Fruit fly (Drosophila melanogaster) S2 (cell line): ENCODE data around the gene CG3699.

Source experiments
- CG8478 ChIP-seq: fragments of >200 bp; optimal IDR thresholded peaks from 2 replicates; lab custom pipeline; 2018
- CTCF ChIP-seq, 2 experiments: fragments of >200 bp; optimal IDR thresholded peaks; 2 replicates each; lab custom pipeline; 2018

The CG3699 gene

DNA sequence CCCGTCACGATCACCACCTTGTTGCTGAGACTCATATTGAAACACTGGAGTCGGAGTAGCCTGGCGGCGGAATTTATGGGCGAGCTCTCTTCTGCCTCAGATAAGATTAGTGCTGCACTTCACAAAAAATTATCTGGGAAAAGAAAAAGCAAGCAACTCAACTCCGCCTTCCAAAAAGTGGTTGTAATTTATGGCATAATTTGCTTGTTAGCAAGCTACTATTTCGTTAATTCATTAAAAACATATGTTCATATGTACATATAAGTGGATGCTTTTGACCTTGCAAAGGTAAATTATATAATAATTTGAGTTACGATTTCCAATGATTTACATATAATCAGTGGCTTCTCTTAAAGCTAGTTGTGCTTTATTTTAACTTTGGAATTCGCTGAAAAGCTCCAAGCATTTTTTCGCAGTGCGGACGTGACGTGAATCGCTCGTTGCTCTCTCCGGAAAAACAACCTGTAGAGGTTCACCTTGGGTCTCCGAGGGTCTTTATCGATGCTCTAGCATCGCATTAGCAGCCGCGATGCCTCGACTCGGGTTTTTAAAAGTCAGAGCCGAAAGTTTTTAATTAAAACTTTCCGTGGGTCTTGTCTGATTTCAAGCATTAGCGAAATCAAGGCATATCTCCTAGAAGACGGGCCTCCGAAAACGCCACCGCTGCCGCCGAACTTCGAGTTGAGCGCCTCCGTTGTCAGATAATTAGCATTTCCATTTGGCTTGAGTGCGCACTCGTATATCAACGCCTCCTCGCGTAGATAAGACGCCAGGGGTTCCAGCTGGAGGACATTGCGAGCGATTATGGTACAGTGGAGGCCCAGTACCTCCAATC is at the start of gene CG3699:
CG3699 (minus strand) TSS at position 51 of the 835 bp plus-strand sequence.
- TF ChIP-seq CG8478 (lab: Kevin White, UChicago): no peak
- no peak for TF ChIP-seq CTCF (optimal IDR thresholded peaks at IDR 0.05; lab: Kevin White, UChicago)

- TF ChIP-seq CTCF (optimal IDR thresholded peaks at IDR 0.05; lab: Kevin White, UChicago): no peak
- no peak for TF ChIP-seq CG8478 (lab: Kevin White, UChicago)
Measured at dm6 chrX:990218-990617, 42.9 kb upstream of the CG3699 start, which contains the start of gene CG18823. TSS of gene CG18823 (plus strand) at chrX:990518.

- no peak for TF ChIP-seq CTCF (optimal IDR thresholded peaks at IDR 0.05; lab: Kevin White, UChicago)
Measured at dm6 chrX:985911-986310, 38.6 kb upstream of the CG3699 start.

- TF ChIP-seq CTCF (optimal IDR thresholded peaks at IDR 0.05; lab: Kevin White, UChicago): no peak
- TF ChIP-seq CG8478 (lab: Kevin White, UChicago): no peak
Measured at dm6 chrX:966818-967217, 19.5 kb upstream of the CG3699 start.

DNA sequence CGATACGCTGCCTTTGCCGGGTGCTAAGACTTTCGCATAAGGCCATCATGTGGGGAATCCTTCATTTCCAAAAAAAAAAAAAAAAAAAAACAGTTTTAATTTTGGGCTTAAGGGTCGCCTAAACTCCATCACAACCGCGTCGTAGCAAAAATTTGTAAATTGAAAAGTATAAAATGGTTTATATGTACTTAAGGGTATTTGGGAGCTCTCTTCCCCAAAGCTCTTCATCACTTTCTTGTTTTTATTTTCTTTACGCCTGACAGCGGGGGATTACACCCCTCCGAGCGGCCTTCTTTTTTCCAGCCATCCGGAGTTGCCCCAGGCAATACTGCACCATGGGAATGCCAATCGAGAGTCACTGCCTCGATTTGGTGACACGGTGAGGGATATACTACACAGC is 16.7 kb upstream of the CG3699 start:
- TF ChIP-seq CG8478 (lab: Kevin White, UChicago) (no peak), CTCF (optimal IDR thresholded peaks at IDR 0.05; lab: Kevin White, UChicago) (no peak)

dm6 chrX:955873-956272 is 8.6 kb upstream of the CG3699 start:
- TF ChIP-seq CG8478 (lab: Kevin White, UChicago) (no peak), CTCF (optimal IDR thresholded peaks at IDR 0.05; lab: Kevin White, UChicago) (no peak)

DNA sequence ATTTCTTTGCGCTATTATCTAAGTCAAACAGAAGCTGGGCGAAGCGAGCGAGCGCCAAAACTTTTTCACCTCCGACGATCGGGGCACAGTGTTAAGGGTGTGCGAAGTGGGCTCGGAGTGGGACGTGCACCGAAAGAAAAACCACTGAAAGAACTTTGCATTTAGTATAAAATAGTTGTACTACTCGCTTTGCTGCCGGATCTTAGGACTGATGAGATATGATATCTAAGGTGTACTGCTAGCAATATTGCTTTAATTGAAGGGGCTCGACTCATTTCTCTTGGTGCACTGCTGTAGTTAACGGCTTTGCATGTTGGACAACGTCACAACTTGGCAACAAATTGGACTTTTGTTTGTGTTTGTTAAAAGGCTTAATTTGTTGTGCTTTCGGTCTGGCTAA is 6.5 kb upstream of the CG3699 start:
- TF ChIP-seq CG8478 (lab: Kevin White, UChicago) (no peak), CTCF (optimal IDR thresholded peaks at IDR 0.05; lab: Kevin White, UChicago) (no peak)

dm6 chrX:951800-952199 is 4.5 kb upstream of the CG3699 start, which contains the start of gene CG3690:
TSS of gene CG3690 (minus strand) at chrX:951900.
- TF ChIP-seq CG8478 (lab: Kevin White, UChicago) (no peak), CTCF (optimal IDR thresholded peaks at IDR 0.05; lab: Kevin White, UChicago) (no peak)

DNA sequence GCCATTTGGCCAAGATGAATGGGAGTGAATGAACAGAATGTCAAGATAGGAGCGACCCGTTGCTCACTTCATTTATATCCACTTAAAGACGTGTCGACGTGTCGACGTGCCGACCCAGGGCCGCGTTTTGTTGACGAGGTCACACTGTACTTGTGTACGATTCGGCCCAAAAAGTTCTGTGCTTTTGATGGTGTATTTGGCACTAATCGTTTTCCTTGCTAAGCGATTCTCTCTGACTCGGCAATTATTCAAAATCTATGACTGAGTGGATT is 921 bp upstream of the CG3699 start:
- no peak for TF ChIP-seq CTCF (optimal IDR thresholded peaks at IDR 0.05; lab: Kevin White, UChicago)

dm6 chrX:946162-946561 is 1.1 kb downstream of the CG3699 start:
- no peak for TF ChIP-seq CTCF (optimal IDR thresholded peaks at IDR 0.05; lab: Kevin White, UChicago)
- TF ChIP-seq CG8478 (lab: Kevin White, UChicago): no peak

DNA sequence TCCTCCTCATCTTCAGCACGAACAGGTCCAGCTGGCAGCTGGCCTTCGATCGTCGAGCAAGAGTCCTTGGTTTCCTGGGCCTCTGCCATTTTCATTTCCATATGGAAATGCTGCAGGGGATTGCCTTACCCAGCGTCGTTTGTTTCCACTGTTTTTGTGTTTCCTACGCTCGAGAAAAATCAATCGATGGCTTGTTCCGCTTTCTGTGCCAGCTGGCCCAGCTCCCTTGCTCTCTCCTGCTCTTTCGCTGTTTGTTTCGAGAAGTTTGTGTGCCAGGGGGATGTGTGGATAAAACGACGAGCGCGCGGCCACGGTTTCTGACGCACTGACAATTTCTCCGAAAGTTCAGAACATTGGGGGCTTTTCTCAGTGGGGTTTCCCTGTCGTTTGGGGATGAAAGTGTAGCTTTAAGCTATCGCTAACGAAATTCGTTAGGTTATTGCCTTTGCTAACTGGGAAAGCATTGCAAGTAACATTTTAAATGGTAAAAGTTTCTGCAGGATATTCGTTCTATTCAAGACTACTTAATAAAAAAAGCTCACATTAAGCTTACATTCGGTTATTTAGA is 1.8 kb downstream of the CG3699 start, which contains the start of gene CG3703:
CG3703 (minus strand) TSS at position 328 of the 568 bp plus-strand sequence.
- TF ChIP-seq CTCF (optimal IDR thresholded peaks at IDR 0.05; lab: Kevin White, UChicago) (no peak), CG8478 (lab: Kevin White, UChicago) (no peak)

DNA sequence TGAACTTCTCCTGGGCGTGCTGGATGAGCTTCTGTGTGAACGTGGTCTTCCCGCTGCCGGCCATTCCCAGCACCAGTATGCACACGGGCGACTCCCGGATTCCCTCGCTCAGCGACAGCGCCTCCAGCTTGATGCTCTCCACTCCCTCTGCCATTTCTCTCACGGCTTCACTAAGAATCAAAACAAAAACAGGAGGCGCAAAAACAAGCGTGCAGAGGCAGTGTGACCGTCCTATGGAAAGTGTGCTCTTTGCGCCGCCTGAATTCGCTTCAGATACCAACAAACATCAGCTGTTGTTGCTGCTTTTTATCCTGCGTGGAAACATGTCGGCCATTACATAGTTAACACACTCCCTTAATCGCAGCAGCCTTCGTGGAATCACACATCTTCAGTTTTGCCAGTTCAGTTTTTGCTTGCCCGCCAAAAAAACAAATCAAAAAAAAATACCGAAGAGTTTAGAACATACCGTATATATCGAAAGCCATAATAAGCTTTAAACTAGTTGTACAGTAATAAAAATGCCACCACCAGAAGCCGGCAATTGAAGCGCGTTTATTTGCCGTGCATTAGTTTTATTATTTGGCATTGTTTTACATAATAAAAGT is 6.6 kb downstream of the CG3699 start, which contains the start of the genes CG3704 and mus81:
CG3704 (minus strand) TSS at position 226 of the 605 bp plus-strand sequence.
mus81 (plus strand) TSS at position 496 of the 605 bp plus-strand sequence.
- TF ChIP-seq CG8478 (lab: Kevin White, UChicago) (no peak), CTCF (optimal IDR thresholded peaks at IDR 0.05; lab: Kevin White, UChicago) (no peak)

DNA sequence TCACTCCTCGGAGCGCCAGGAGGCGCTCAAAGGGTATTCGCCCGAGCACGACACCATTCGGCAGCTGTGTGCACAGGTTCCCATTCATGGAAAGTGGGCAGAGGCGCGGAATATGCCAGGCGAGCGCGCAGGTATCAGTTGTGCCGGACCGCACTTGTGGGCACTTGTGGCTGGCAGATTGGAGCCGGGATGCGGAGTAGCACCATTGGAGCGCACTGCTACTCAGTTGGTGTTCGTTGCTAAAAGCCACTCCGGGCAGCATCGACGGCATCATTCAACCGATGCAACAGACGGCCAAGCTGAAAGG is 11.4 kb downstream of the CG3699 start:
- TF ChIP-seq CTCF (optimal IDR thresholded peaks at IDR 0.05; lab: Kevin White, UChicago): no peak
- no peak for TF ChIP-seq CG8478 (lab: Kevin White, UChicago)

DNA sequence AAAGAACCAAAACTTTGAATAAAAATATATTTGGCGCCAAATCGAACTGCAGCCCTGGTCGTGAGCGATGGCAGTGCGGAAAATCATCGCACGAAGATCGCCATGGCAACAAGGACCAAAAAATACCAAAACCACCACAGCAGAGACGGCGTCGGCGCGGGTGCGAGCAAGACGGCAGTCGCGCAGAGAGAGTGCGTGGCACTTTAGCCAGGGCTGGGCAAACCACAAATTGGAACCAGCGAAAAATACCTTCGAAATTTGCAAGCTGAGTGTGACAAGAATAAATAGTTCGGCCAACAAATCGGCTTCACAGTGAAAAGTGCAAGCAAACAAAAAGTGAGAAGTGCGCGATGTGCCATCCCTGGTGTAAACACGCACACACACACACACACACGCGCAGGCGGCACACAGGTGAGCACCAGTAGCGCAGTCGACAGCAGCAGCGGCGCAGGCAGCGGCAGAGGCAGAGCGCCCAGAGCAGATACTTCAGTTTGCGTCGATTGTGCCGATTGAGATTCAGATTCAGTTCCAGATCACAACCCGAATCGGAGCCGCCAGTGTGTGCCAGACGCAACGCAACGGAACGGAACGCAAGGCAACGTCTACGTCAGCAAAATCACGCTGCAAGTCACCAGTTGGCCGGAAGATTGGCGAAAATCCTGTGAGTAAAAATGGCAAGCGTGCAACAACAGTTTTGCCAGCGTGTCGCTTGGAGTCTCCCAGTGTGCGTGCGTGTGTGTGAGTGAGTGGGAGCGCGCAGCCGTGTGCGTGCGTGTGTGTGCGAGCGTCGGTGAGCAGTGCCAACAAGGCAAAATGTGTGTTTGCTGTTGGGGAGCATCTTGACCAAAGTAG is 12.0 kb downstream of the CG3699 start, which contains the start of gene TRAM:
TRAM (plus strand) TSS at position 184 of the 852 bp plus-strand sequence.
- peak; percentile 24 to 54 for TF ChIP-seq CTCF (optimal IDR thresholded peaks at IDR 0.05; lab: Kevin White, UChicago)
- TF ChIP-seq CG8478 (lab: Kevin White, UChicago): no peak
